Fruit fly (Drosophila melanogaster): ENCODE measurements around the gene CG7900.

CG7900 gene

DNA sequence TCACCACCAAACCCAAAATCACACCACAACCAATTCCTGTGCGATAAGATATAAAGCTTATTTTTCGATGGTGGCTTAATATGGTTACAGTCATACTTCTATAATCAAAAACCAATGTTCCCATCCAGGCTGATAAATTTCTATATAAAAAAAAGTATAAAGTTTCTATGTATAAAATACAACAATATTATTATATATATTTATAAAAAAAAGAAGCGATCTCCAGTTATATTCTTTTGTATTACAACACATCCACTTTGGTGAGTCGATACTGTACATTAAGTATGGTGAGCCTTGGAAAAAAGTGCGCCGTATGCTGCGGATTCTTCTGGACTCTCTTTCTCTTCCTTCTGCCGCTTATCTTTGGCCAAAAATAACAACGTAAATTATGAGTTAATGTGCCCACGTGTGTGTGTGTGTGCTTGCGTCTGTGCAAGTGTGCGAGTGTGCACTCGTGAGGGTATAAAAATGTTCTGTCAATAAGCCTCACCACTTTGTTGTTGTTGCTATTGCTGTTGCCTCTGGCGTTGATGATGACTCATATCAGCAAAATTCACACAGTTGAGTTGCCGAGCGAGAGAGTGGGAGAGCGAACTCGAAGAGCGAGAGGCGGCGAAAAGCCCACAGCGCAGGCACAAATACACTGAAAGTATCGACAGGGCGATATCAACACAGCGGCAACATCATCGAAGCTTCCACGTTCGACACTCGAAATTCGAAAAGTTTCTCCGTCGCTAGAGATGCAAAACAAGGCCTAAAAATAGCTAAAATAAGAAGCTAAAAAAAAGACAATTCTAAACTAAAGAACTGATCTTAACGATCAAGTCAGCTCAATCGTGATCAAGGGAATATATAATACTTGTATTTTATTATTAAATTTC, 25.8 kb downstream of the CG7900 start (continued):
- no peak for TF ChIP-seq amos (GFP tag; IDR thresholded peaks at IDR 0.05; ENCODE audit: partially characterized antibody)
- no peak for TF ChIP-seq CG8359 (GFP tag; optimal IDR thresholded peaks at IDR 0.05; ENCODE audit: borderline replicate concordance)
- peak; percentile 98 for TF ChIP-seq kay (GFP tag; optimal IDR thresholded peaks at IDR 0.05)
- TF ChIP-seq CG10565 (GFP tag; optimal IDR thresholded peaks at IDR 0.05) = no peak
- peak; percentile 60 for TF ChIP-seq NfI (GFP tag; optimal IDR thresholded peaks at IDR 0.05)
- no peak for TF ChIP-seq nom (GFP tag; optimal IDR thresholded peaks at IDR 0.05)
- peak; percentile 25; the same call in 1 of the 2 replicates for TF ChIP-seq CG8765 (GFP tag; IDR thresholded peaks at IDR 0.05)
- no peak for TF ChIP-seq CG13123 (GFP tag; optimal IDR thresholded peaks at IDR 0.05)
- peak; percentile 81 for TF ChIP-seq corto (GFP tag; optimal IDR thresholded peaks at IDR 0.05)
- peak; percentile 45 for TF ChIP-seq E2f2 (GFP tag; IDR thresholded peaks at IDR 0.05)
- no peak for TF ChIP-seq ash1 (GFP tag; optimal IDR thresholded peaks at IDR 0.05)
- peak in 1 of 2 experiments; percentile 78 for TF ChIP-seq Hr51 (GFP tag; optimal IDR thresholded peaks at IDR 0.05)
- TF ChIP-seq ken (GFP tag; IDR thresholded peaks at IDR 0.05) = peak; percentile 56; the same call in 2 of the 3 replicates
- no peak for TF ChIP-seq CG7786 (GFP tag; optimal IDR thresholded peaks at IDR 0.05)
- TF ChIP-seq Atf3 (GFP tag; optimal IDR thresholded peaks at IDR 0.05) = peak; percentile 54
- peak; percentile 53 for TF ChIP-seq gsb-n (tag; optimal IDR thresholded peaks at IDR 0.05)
- TF ChIP-seq CG9727 (GFP tag; optimal IDR thresholded peaks at IDR 0.05) = peak; percentile 41
- TF ChIP-seq Blimp-1 (GFP tag; optimal IDR thresholded peaks at IDR 0.05) = peak; percentile 64
- peak in 1 of 2 experiments; percentile 67 for TF ChIP-seq Pdp1 (GFP tag; optimal IDR thresholded peaks at IDR 0.05)
- no peak for TF ChIP-seq HLH4C (GFP tag; IDR thresholded peaks at IDR 0.05; ENCODE audit: partially characterized antibody)
- no peak for TF ChIP-seq Nf-YA (GFP tag; IDR thresholded peaks at IDR 0.05)
- TF ChIP-seq prd (optimal IDR thresholded peaks at IDR 0.05) = no peak
- TF ChIP-seq prd (GFP tag; IDR thresholded peaks at IDR 0.05) = peak; percentile 74
- TF ChIP-seq knrl (GFP tag; IDR thresholded peaks at IDR 0.05; ENCODE audit: partially characterized antibody) = no peak
- no peak for TF ChIP-seq vfl (GFP tag; optimal IDR thresholded peaks at IDR 0.05)
- TF ChIP-seq CG15696 (tag; optimal IDR thresholded peaks at IDR 0.05) = peak; percentile 22
- no peak for TF ChIP-seq Dll (GFP tag; IDR thresholded peaks at IDR 0.05; ENCODE audit: partially characterized antibody)
- TF ChIP-seq p53 (GFP tag; optimal IDR thresholded peaks at IDR 0.05) = no peak
- no peak for TF ChIP-seq fd64A (GFP tag; optimal IDR thresholded peaks at IDR 0.05)
- no peak for TF ChIP-seq Mrtf (GFP tag; IDR thresholded peaks at IDR 0.05)
- no peak for TF ChIP-seq CG2202 (tag; optimal IDR thresholded peaks at IDR 0.05)
- TF ChIP-seq CG18476 (GFP tag; optimal IDR thresholded peaks at IDR 0.05) = peak; percentile 25
- TF ChIP-seq gcm (GFP tag; optimal IDR thresholded peaks at IDR 0.05) = peak; percentile 43
- TF ChIP-seq zen2 (GFP tag; IDR thresholded peaks at IDR 0.05; ENCODE audit: partially characterized antibody) = no peak; the same call in 2 of the 3 replicates
- TF ChIP-seq kah (GFP tag; optimal IDR thresholded peaks at IDR 0.05) = peak; percentile 34
- TF ChIP-seq Oli (tag; optimal IDR thresholded peaks at IDR 0.05) = peak; percentile 64
- no peak for TF ChIP-seq CG8478 (optimal IDR thresholded peaks at IDR 0.05)
- TF ChIP-seq Dfd (GFP tag; optimal IDR thresholded peaks at IDR 0.05) = no peak
- TF ChIP-seq repo (GFP tag; optimal IDR thresholded peaks at IDR 0.05) = no peak
- peak; percentile 9 to 69 for TF ChIP-seq bsh (GFP tag; optimal IDR thresholded peaks at IDR 0.05)
- TF ChIP-seq pnt (GFP tag; optimal IDR thresholded peaks at IDR 0.05) = no peak
- no peak for TF ChIP-seq hth (optimal IDR thresholded peaks at IDR 0.05)
- TF ChIP-seq Ets97D (GFP tag; optimal IDR thresholded peaks at IDR 0.05) = no peak
- TF ChIP-seq Hmx (GFP tag; optimal IDR thresholded peaks at IDR 0.05) = peak; percentile 1
- TF ChIP-seq Dp (GFP tag; optimal IDR thresholded peaks at IDR 0.05) = no peak
- TF ChIP-seq Dad (GFP tag; optimal IDR thresholded peaks at IDR 0.05) = no peak
- no peak for TF ChIP-seq org-1 (GFP tag; optimal IDR thresholded peaks at IDR 0.05)
- peak; percentile 50 for TF ChIP-seq CG18619 (GFP tag; optimal IDR thresholded peaks at IDR 0.05)

All from whole organism, embryonic.